Worm (Caenorhabditis elegans) whole organism, L1 larva: ENCODE data around the gene Y38F2AR.10.

Experiments
- C04F5.9 ChIP-seq: sonication (generic microtip); optimal IDR thresholded peaks from 2 replicates; lab custom pipeline; 2016; ENCODE audit warnings: missing genetic modification characterization, missing compliant biosample characterization
- F16B12.6 ChIP-seq: fragments of 150-350 bp; optimal IDR thresholded peaks from 2 replicates; lab custom pipeline; 2014; ENCODE audit warnings: missing biosample characterization, missing genetic modification characterization
- alr-1 ChIP-seq: fragments of 200-800 bp; sonication (Bioruptor generic); optimal IDR thresholded peaks from 2 replicates; lab custom pipeline; 2018; ENCODE audit warnings: borderline replicate concordance, mild to moderate bottlenecking, missing genetic modification characterization, missing compliant biosample characterization
- aly-2 ChIP-seq: fragments of 150-350 bp; optimal IDR thresholded peaks from 2 replicates; lab custom pipeline; 2014; ENCODE audit warnings: missing biosample characterization, missing genetic modification characterization
- ama-1 ChIP-seq: fragments of 150-350 bp; optimal IDR thresholded peaks from 2 replicates; lab custom pipeline; 2014
- blmp-1 ChIP-seq: fragments of 150-350 bp; optimal IDR thresholded peaks from 2 replicates; lab custom pipeline; 2014; ENCODE audit warnings: missing biosample characterization, missing genetic modification characterization
- ceh-82 ChIP-seq, 3 experiments: fragments of 150-350 bp in 1 of 3; sonication (generic microtip) in 2 of 3; optimal IDR thresholded peaks; 2 replicates each; lab custom pipeline; 2014 to 2017; ENCODE audit warnings: missing biosample characterization in 3 of 3, missing genetic modification characterization in 3 of 3
- ceh-88 ChIP-seq: fragments of 200-800 bp; sonication (Bioruptor generic); IDR thresholded peaks from 2 replicates; pipeline ENCODE4 v1.3.6; 2022; ENCODE audit warnings: missing genetic modification characterization, missing compliant biosample characterization
- ceh-90 ChIP-seq: sonication (generic microtip); optimal IDR thresholded peaks from 2 replicates; lab custom pipeline; 2016; ENCODE audit warnings: missing genetic modification characterization, missing compliant biosample characterization
- dpl-1 ChIP-seq, 3 experiments: fragments of 150-350 bp in 2 of 3; sonication (generic microtip) in 1 of 3; optimal IDR thresholded peaks; 2 replicates each; lab custom pipeline; 2014 to 2017; ENCODE audit warnings: missing biosample characterization in 3 of 3, missing genetic modification characterization in 3 of 3, missing genetic modification reagents in 3 of 3
- dsc-1 ChIP-seq: sonication (generic microtip); optimal IDR thresholded peaks from 2 replicates; lab custom pipeline; 2016; ENCODE audit warnings: mild to moderate bottlenecking, missing genetic modification characterization, missing compliant biosample characterization
- efl-1 ChIP-seq, 4 experiments: fragments of 150-350 bp; optimal IDR thresholded peaks in 3 of 4; peaks in 1 of 4; 1 replicate in 1 of 4; 2 replicates in 3 of 4; lab custom pipeline; 2014; ENCODE audit warnings: missing biosample characterization in 2 of 4, missing genetic modification characterization in 2 of 4, missing genetic modification reagents in 2 of 4
- egl-27 ChIP-seq, 2 experiments: fragments of 150-350 bp in 1 of 2; sonication (generic microtip); optimal IDR thresholded peaks; 3 replicates each; lab custom pipeline; 2017 to 2018; ENCODE audit warnings: missing biosample characterization in 2 of 2, missing genetic modification characterization in 2 of 2, missing genetic modification reagents in 2 of 2
- elt-2 ChIP-seq: sonication (generic microtip); optimal IDR thresholded peaks from 2 replicates; lab custom pipeline; 2016; ENCODE audit warnings: missing genetic modification characterization, mild to moderate bottlenecking, inconsistent platforms, missing compliant biosample characterization, missing genetic modification reagents
- elt-3 ChIP-seq, 6 experiments: fragments of 150-350 bp in 1 of 6; sonication (generic microtip); optimal IDR thresholded peaks; 2 replicates each; lab custom pipeline; 2017 to 2018; ENCODE audit warnings: missing biosample characterization in 6 of 6, missing genetic modification characterization in 6 of 6, inconsistent platforms in 1 of 6
- ets-5 ChIP-seq: fragments of 200-800 bp; sonication (Bioruptor generic); IDR thresholded peaks from 2 replicates; pipeline ENCODE4 v1.3.6; 2022; ENCODE audit warnings: missing genetic modification characterization, missing compliant biosample characterization
- fkh-10 ChIP-seq: sonication (generic microtip); optimal IDR thresholded peaks from 2 replicates; lab custom pipeline; 2017; ENCODE audit warnings: missing biosample characterization, missing genetic modification reagents, missing genetic modification characterization
- fkh-4 ChIP-seq: sonication (generic microtip); optimal IDR thresholded peaks from 2 replicates; lab custom pipeline; 2016; ENCODE audit warnings: missing compliant biosample characterization, missing genetic modification characterization, borderline replicate concordance
- hlh-4 ChIP-seq: sonication (generic microtip); optimal IDR thresholded peaks from 2 replicates; lab custom pipeline; 2016; ENCODE audit warnings: mild to moderate bottlenecking, missing genetic modification characterization, missing compliant biosample characterization
- irx-1 ChIP-seq: sonication (generic microtip); optimal IDR thresholded peaks from 2 replicates; lab custom pipeline; 2016; ENCODE audit warnings: missing genetic modification characterization, missing compliant biosample characterization
- lin-13 ChIP-seq: fragments of 150-350 bp; optimal IDR thresholded peaks from 2 replicates; lab custom pipeline; 2014; ENCODE audit warnings: missing biosample characterization, missing genetic modification reagents, missing genetic modification characterization
- lin-14 ChIP-seq: fragments of 200-800 bp; sonication (Bioruptor generic); optimal IDR thresholded peaks from 2 replicates; lab custom pipeline; 2018; ENCODE audit warnings: mild to moderate bottlenecking, missing genetic modification characterization, moderate library complexity, missing compliant biosample characterization
- lin-15B ChIP-seq: fragments of 150-350 bp; sonication (generic microtip); optimal IDR thresholded peaks from 3 replicates; lab custom pipeline; 2014; ENCODE audit warnings: missing biosample characterization, missing genetic modification characterization
- lsy-2 ChIP-seq, 2 experiments: fragments of 150-350 bp; optimal IDR thresholded peaks; 2 replicates each; lab custom pipeline; 2014; ENCODE audit warnings: missing biosample characterization in 2 of 2, missing genetic modification characterization in 2 of 2
- mab-9 ChIP-seq: fragments of 200-800 bp; sonication (Bioruptor generic); IDR thresholded peaks from 2 replicates; pipeline ENCODE4 v1.3.6; 2022; ENCODE audit warnings: missing genetic modification reagents, missing genetic modification characterization, missing compliant biosample characterization
- mdl-1 ChIP-seq, 2 experiments: fragments of 150-350 bp; optimal IDR thresholded peaks; 2 replicates each; lab custom pipeline; 2014 to 2017; ENCODE audit warnings: missing biosample characterization in 2 of 2, missing genetic modification characterization in 2 of 2, inconsistent platforms in 1 of 2
- mef-2 ChIP-seq: fragments of 150-350 bp; optimal IDR thresholded peaks from 2 replicates; lab custom pipeline; 2014; ENCODE audit warnings: missing biosample characterization, missing genetic modification characterization
- mep-1 ChIP-seq: fragments of 150-350 bp; optimal IDR thresholded peaks from 2 replicates; lab custom pipeline; 2014; ENCODE audit warnings: missing biosample characterization, missing genetic modification characterization
- nhr-11 ChIP-seq: fragments of 150-350 bp; optimal IDR thresholded peaks from 2 replicates; lab custom pipeline; 2014; ENCODE audit warnings: missing biosample characterization, missing genetic modification characterization
- nhr-12 ChIP-seq: sonication (generic microtip); optimal IDR thresholded peaks from 2 replicates; lab custom pipeline; 2017; ENCODE audit warnings: missing biosample characterization, missing genetic modification characterization
- nhr-237 ChIP-seq: fragments of 150-350 bp; optimal IDR thresholded peaks from 2 replicates; lab custom pipeline; 2014; ENCODE audit warnings: missing biosample characterization, missing genetic modification characterization
- nhr-71 ChIP-seq: sonication (generic microtip); optimal IDR thresholded peaks from 2 replicates; lab custom pipeline; 2016; ENCODE audit warnings: mild to moderate bottlenecking, missing genetic modification characterization, moderate library complexity, missing compliant biosample characterization
- nhr-77 ChIP-seq: fragments of 150-350 bp; optimal IDR thresholded peaks from 2 replicates; lab custom pipeline; 2014; ENCODE audit warnings: missing biosample characterization, missing genetic modification characterization
- nhr-90 ChIP-seq: sonication (generic microtip); optimal IDR thresholded peaks from 2 replicates; lab custom pipeline; 2016; ENCODE audit warnings: mild to moderate bottlenecking, missing genetic modification characterization, missing compliant biosample characterization; ENCODE audit not compliant: poor library complexity
- pag-3 ChIP-seq: sonication (generic microtip); optimal IDR thresholded peaks from 2 replicates; lab custom pipeline; 2017; ENCODE audit warnings: missing genetic modification characterization, mild to moderate bottlenecking, missing compliant biosample characterization, antibody characterized with exemption, borderline replicate concordance; ENCODE audit not compliant: insufficient read depth
- pqm-1 ChIP-seq: sonication (generic microtip); optimal IDR thresholded peaks from 3 replicates; lab custom pipeline; 2017; ENCODE audit warnings: missing biosample characterization, missing genetic modification characterization
- rnt-1 ChIP-seq: sonication (generic microtip); optimal IDR thresholded peaks from 2 replicates; lab custom pipeline; 2016; ENCODE audit warnings: mild to moderate bottlenecking, missing genetic modification characterization, moderate library complexity, missing compliant biosample characterization
- skn-1 ChIP-seq: fragments of 150-350 bp; optimal IDR thresholded peaks from 2 replicates; lab custom pipeline; 2014; ENCODE audit warnings: missing biosample characterization, missing genetic modification characterization
- tbx-2 ChIP-seq: sonication (generic microtip); optimal IDR thresholded peaks from 2 replicates; lab custom pipeline; 2016; ENCODE audit warnings: missing genetic modification characterization, missing compliant biosample characterization
- unc-130 ChIP-seq: fragments of 150-350 bp; optimal IDR thresholded peaks from 2 replicates; lab custom pipeline; 2017; ENCODE audit warnings: missing biosample characterization, missing genetic modification characterization, inconsistent platforms
- unc-30 ChIP-seq: sonication (generic microtip); optimal IDR thresholded peaks from 2 replicates; lab custom pipeline; 2017; ENCODE audit warnings: missing biosample characterization, missing genetic modification characterization
- unc-98 ChIP-seq: fragments of 200-800 bp; sonication (Bioruptor generic); IDR thresholded peaks from 2 replicates; pipeline ENCODE4 v1.3.6; 2022; ENCODE audit warnings: missing genetic modification characterization, missing compliant biosample characterization
- zag-1 ChIP-seq: fragments of 150-350 bp; optimal IDR thresholded peaks from 2 replicates; lab custom pipeline; 2014; ENCODE audit warnings: missing biosample characterization, missing genetic modification characterization
- zip-4 ChIP-seq: fragments of 200-800 bp; sonication (Bioruptor generic); optimal IDR thresholded peaks from 2 replicates; lab custom pipeline; 2018; ENCODE audit warnings: mild to moderate bottlenecking, missing genetic modification characterization, moderate library complexity, missing compliant biosample characterization
- ztf-11 ChIP-seq, 2 experiments: sonication (generic microtip); optimal IDR thresholded peaks; 2 replicates each; lab custom pipeline; 2016 to 2017; ENCODE audit warnings: missing genetic modification characterization in 2 of 2, missing biosample characterization in 1 of 2, missing compliant biosample characterization in 1 of 2

Y38F2AR.10 gene

ce11 chrIV:2390251-2390672, 9.1 kb downstream of the Y38F2AR.10 start (continued):
- TF ChIP-seq mdl-1 (tag; optimal IDR thresholded peaks at IDR 0.05; lab: Kevin White, UChicago): no peak
- TF ChIP-seq ceh-82 (tag; optimal IDR thresholded peaks at IDR 0.05; lab: Kevin White, UChicago): no peak
- TF ChIP-seq ceh-90 (tag; lab: Kevin White, UChicago): no peak
- no peak for TF ChIP-seq pag-3 (tag; lab: Kevin White, UChicago)
- TF ChIP-seq skn-1 (tag; lab: Kevin White, UChicago): no peak
- no peak for TF ChIP-seq mef-2 (tag; lab: Kevin White, UChicago)
- TF ChIP-seq nhr-12 (tag; lab: Kevin White, UChicago): no peak
- TF ChIP-seq nhr-11 (tag; lab: Kevin White, UChicago): no peak
- peak; percentile 14 for TF ChIP-seq elt-2 (tag; lab: Kevin White, UChicago)
- no peak for TF ChIP-seq unc-30 (tag; lab: Kevin White, UChicago)
- TF ChIP-seq F16B12.6 (tag; lab: Kevin White, UChicago): no peak
- no peak for TF ChIP-seq fkh-10
- TF ChIP-seq aly-2 (tag; lab: Kevin White, UChicago): no peak
- no peak for TF ChIP-seq unc-98
- TF ChIP-seq rnt-1 (tag; lab: Kevin White, UChicago): no peak
- peak in 2 of 6 experiments; percentile 6 to 52 for TF ChIP-seq elt-3 (tag; optimal IDR thresholded peaks at IDR 0.05; lab: Kevin White, UChicago)
- no peak for TF ChIP-seq unc-130 (tag; lab: Kevin White, UChicago)
- TF ChIP-seq nhr-237 (tag; lab: Kevin White, UChicago): no peak
- no peak for TF ChIP-seq lin-15B (tag; lab: Kevin White, UChicago)
- no peak for TF ChIP-seq ceh-88 (GFP tag; lab: Robert Waterston, UW)
- peak; percentile 12 to 59 (median 45) for TF ChIP-seq dpl-1 (GFP tag; optimal IDR thresholded peaks at IDR 0.05; lab: Kevin White, UChicago)
- TF ChIP-seq nhr-77 (tag; lab: Kevin White, UChicago): no peak
- no peak for TF ChIP-seq mep-1 (tag; lab: Kevin White, UChicago)
- peak; percentile 58 for TF ChIP-seq nhr-90 (tag; lab: Kevin White, UChicago)
- TF ChIP-seq pqm-1 (tag; lab: Kevin White, UChicago): no peak
- peak; percentile 42 to 53 for TF ChIP-seq lsy-2 (tag; optimal IDR thresholded peaks at IDR 0.05; lab: Kevin White, UChicago)
- no peak for TF ChIP-seq mab-9 (GFP tag; lab: Robert Waterston, UW)
- TF ChIP-seq nhr-71: peak; percentile 45
- TF ChIP-seq ama-1 (lab: Kevin White, UChicago): peak; percentile 54
- no peak for TF ChIP-seq fkh-4 (tag; lab: Kevin White, UChicago)
- TF ChIP-seq efl-1 (optimal IDR thresholded peaks at IDR 0.05; lab: Kevin White, UChicago): peak; percentile 12 to 44
- peak; percentile 64 to 93 for TF ChIP-seq efl-1 (GFP tag; optimal IDR thresholded peaks at IDR 0.05 in 1 of 2; lab: Kevin White, UChicago)
- TF ChIP-seq blmp-1 (tag; lab: Kevin White, UChicago): peak; percentile 12
- TF ChIP-seq C04F5.9 (tag; lab: Kevin White, UChicago): no peak
- peak; percentile 12 for TF ChIP-seq tbx-2
- no peak for TF ChIP-seq ztf-11 (tag; optimal IDR thresholded peaks at IDR 0.05; lab: Kevin White, UChicago)

- TF ChIP-seq efl-1 (optimal IDR thresholded peaks at IDR 0.05; lab: Kevin White, UChicago) (no peak), efl-1 (GFP tag; optimal IDR thresholded peaks at IDR 0.05 in 1 of 2; lab: Kevin White, UChicago) (peak in 1 of 2 experiments; percentile 60), dsc-1 (tag; lab: Kevin White, UChicago) (no peak), ets-5 (0 out of 2 replicates have a peak, but pooled peaks have one; percentile 50), alr-1 (tag; lab: Kevin White, UChicago) (no peak), fkh-10 (no peak)
Observed at ce11 chrIV:2389745-2390144, 9.6 kb downstream of the Y38F2AR.10 start.

ce11 chrIV:2388949-2389495, 10.3 kb downstream of the Y38F2AR.10 start, which contains the start of gene trap-3:
TSS of gene trap-3 (plus strand) at chrIV:2389445.
- TF ChIP-seq elt-2 (tag; lab: Kevin White, UChicago): peak; percentile 88
- TF ChIP-seq mab-9 (GFP tag; lab: Robert Waterston, UW): peak; percentile 89
- peak; percentile 94 to 98 (median 94) for TF ChIP-seq ceh-82 (tag; optimal IDR thresholded peaks at IDR 0.05; lab: Kevin White, UChicago)
- peak; percentile 88 for TF ChIP-seq lin-15B (tag; lab: Kevin White, UChicago)
- TF ChIP-seq zag-1 (tag; lab: Kevin White, UChicago): no peak
- peak; percentile 81 to 86 (median 86) for TF ChIP-seq dpl-1 (GFP tag; optimal IDR thresholded peaks at IDR 0.05; lab: Kevin White, UChicago)
- TF ChIP-seq rnt-1 (tag; lab: Kevin White, UChicago): peak; percentile 98
- no peak for TF ChIP-seq hlh-4 (tag; lab: Kevin White, UChicago)
- peak; percentile 96 for TF ChIP-seq tbx-2
- TF ChIP-seq nhr-237 (tag; lab: Kevin White, UChicago): peak; percentile 46
- no peak for TF ChIP-seq egl-27 (tag; optimal IDR thresholded peaks at IDR 0.05; lab: Kevin White, UChicago)
- peak; percentile 82 for TF ChIP-seq ceh-88 (GFP tag; lab: Robert Waterston, UW)
- TF ChIP-seq irx-1 (tag; lab: Kevin White, UChicago): peak; percentile 92
- no peak for TF ChIP-seq ets-5
- no peak for TF ChIP-seq alr-1 (tag; lab: Kevin White, UChicago)
- peak; percentile 98 for TF ChIP-seq nhr-90 (tag; lab: Kevin White, UChicago)
- TF ChIP-seq zip-4 (GFP tag; lab: Kevin White, UChicago): peak; percentile 85
- TF ChIP-seq lin-14 (GFP tag; lab: Kevin White, UChicago): peak; percentile 97
- TF ChIP-seq lin-13 (GFP tag; lab: Kevin White, UChicago): peak; percentile 96
- peak in 4 of 6 experiments; percentile 34 to 92 (median 78) for TF ChIP-seq elt-3 (tag; optimal IDR thresholded peaks at IDR 0.05; lab: Kevin White, UChicago)
- TF ChIP-seq efl-1 (optimal IDR thresholded peaks at IDR 0.05; lab: Kevin White, UChicago): peak; percentile 89 to 93
- TF ChIP-seq efl-1 (GFP tag; optimal IDR thresholded peaks at IDR 0.05 in 1 of 2; lab: Kevin White, UChicago): peak; percentile 85 to 99
